Fruit fly (Drosophila melanogaster) whole organism, embryonic: ENCODE results near the gene NimC2.
A peak's percentile ranks its signal among the peaks of the same experiment; 100 is the strongest.

ENCODE experiments used
- Adf1 ChIP-seq: fragments of 200-800 bp; sonication (Bioruptor generic); IDR thresholded peaks from 2 replicates; pipeline ENCODE4 v1.3.6; 2022; ENCODE audit warnings: missing biosample characterization, missing genetic modification characterization
- Atf3 ChIP-seq: fragments of 200-800 bp; sonication (Bioruptor generic); optimal IDR thresholded peaks from 3 replicates; lab custom pipeline; 2016; ENCODE audit warnings: missing biosample characterization, missing genetic modification characterization
- CG1024 ChIP-seq: fragments of 200-800 bp; sonication (Bioruptor generic); IDR thresholded peaks from 2 replicates; pipeline ENCODE4 v1.3.6; 2022; ENCODE audit warnings: missing biosample characterization, missing genetic modification characterization
- CG10462 ChIP-seq: fragments of 200-800 bp; sonication (Bioruptor generic); optimal IDR thresholded peaks from 2 replicates; lab custom pipeline; 2016; ENCODE audit warnings: missing biosample characterization, missing genetic modification characterization
- CG10543 ChIP-seq: fragments of 200-800 bp; sonication (Bioruptor generic); optimal IDR thresholded peaks from 3 replicates; lab custom pipeline; 2017; ENCODE audit warnings: missing biosample characterization, mild to moderate bottlenecking, missing genetic modification characterization, moderate library complexity
- CG12104 ChIP-seq: fragments of 200-800 bp; sonication (Bioruptor generic); optimal IDR thresholded peaks from 3 replicates; lab custom pipeline; 2016; ENCODE audit warnings: missing biosample characterization, missing genetic modification characterization
- CG13287 ChIP-seq: fragments of 200-800 bp; sonication (Bioruptor generic); IDR thresholded peaks from 2 replicates; pipeline ENCODE4 v1.3.6; 2022; ENCODE audit warnings: missing biosample characterization, missing genetic modification characterization; ENCODE audit not compliant: partially characterized antibody
- CG13424 ChIP-seq: fragments of 200-800 bp; sonication (Bioruptor generic); optimal IDR thresholded peaks from 2 replicates; lab custom pipeline; 2019; ENCODE audit warnings: missing biosample characterization, mild to moderate bottlenecking, missing genetic modification characterization, moderate library complexity
- CG14014 ChIP-seq: fragments of 200-800 bp; sonication (Bioruptor generic); IDR thresholded peaks from 2 replicates; pipeline ENCODE4 v1.3.6; 2022; ENCODE audit warnings: missing biosample characterization, missing genetic modification characterization
- CG15269 ChIP-seq: fragments of 200-800 bp; sonication (Bioruptor generic); optimal IDR thresholded peaks from 2 replicates; lab custom pipeline; 2018; ENCODE audit warnings: missing biosample characterization, mild to moderate bottlenecking, missing genetic modification characterization, moderate library complexity
- CG1602 ChIP-seq: fragments of 200-800 bp; sonication (Bioruptor generic); optimal IDR thresholded peaks from 3 replicates; lab custom pipeline; 2016; ENCODE audit warnings: missing biosample characterization, missing genetic modification characterization
- CG16779 ChIP-seq: fragments of 200-800 bp; sonication (Bioruptor generic); IDR thresholded peaks from 2 replicates; pipeline ENCODE4 v1.3.6; 2022; ENCODE audit warnings: missing biosample characterization, missing genetic modification characterization
- CG18764 ChIP-seq: fragments of 200-800 bp; sonication (Bioruptor generic); optimal IDR thresholded peaks from 3 replicates; lab custom pipeline; 2016; ENCODE audit warnings: missing biosample characterization, missing genetic modification characterization
- CG2129 ChIP-seq: fragments of 200-800 bp; sonication (Bioruptor generic); IDR thresholded peaks from 2 replicates; pipeline ENCODE4 v1.3.6; 2022; ENCODE audit warnings: missing biosample characterization, missing genetic modification characterization; ENCODE audit not compliant: partially characterized antibody
- CG31224 ChIP-seq: fragments of 200-800 bp; sonication (Bioruptor generic); IDR thresholded peaks from 2 replicates; pipeline ENCODE4 v1.3.6; 2022; ENCODE audit warnings: missing biosample characterization, missing genetic modification characterization
- CG3281 ChIP-seq: fragments of 200-800 bp; sonication (Bioruptor generic); optimal IDR thresholded peaks from 3 replicates; lab custom pipeline; 2017; ENCODE audit warnings: missing biosample characterization, mild to moderate bottlenecking, missing genetic modification characterization
- CG34376 ChIP-seq: fragments of 200-800 bp; sonication (Bioruptor generic); optimal IDR thresholded peaks from 2 replicates; lab custom pipeline; 2018; ENCODE audit warnings: missing biosample characterization, mild to moderate bottlenecking, missing genetic modification characterization
- CG34422 ChIP-seq: fragments of 200-800 bp; sonication (Bioruptor generic); IDR thresholded peaks from 3 replicates; pipeline ENCODE4 v1.3.6; 2022; ENCODE audit warnings: missing biosample characterization, missing genetic modification characterization
- CG43689 ChIP-seq: fragments of 200-800 bp; sonication (Bioruptor generic); IDR thresholded peaks from 2 replicates; pipeline ENCODE4 v1.3.6; 2022; ENCODE audit warnings: missing biosample characterization, missing genetic modification characterization
- CG7839 ChIP-seq: fragments of 200-800 bp; sonication (Bioruptor generic); optimal IDR thresholded peaks from 3 replicates; lab custom pipeline; 2018; ENCODE audit warnings: missing biosample characterization, mild to moderate bottlenecking, missing genetic modification characterization, moderate library complexity
- CG8089 ChIP-seq: fragments of 200-800 bp; sonication (Bioruptor generic); optimal IDR thresholded peaks from 3 replicates; lab custom pipeline; 2016; ENCODE audit warnings: missing biosample characterization, missing genetic modification characterization
- CG8478 ChIP-seq: fragments of >200 bp; optimal IDR thresholded peaks from 2 replicates; lab custom pipeline; 2018
- Deaf1 ChIP-seq: fragments of 200-800 bp; optimal IDR thresholded peaks from 3 replicates; lab custom pipeline; 2019; ENCODE audit warnings: missing biosample characterization, mild to moderate bottlenecking, missing genetic modification characterization, moderate library complexity
- Dip2 ChIP-seq: fragments of 200-800 bp; sonication (Bioruptor generic); IDR thresholded peaks from 2 replicates; pipeline ENCODE4 v1.3.6; 2022; ENCODE audit warnings: missing biosample characterization, missing genetic modification characterization
- Ets97D ChIP-seq: fragments of 200-800 bp; sonication (Bioruptor generic); optimal IDR thresholded peaks from 3 replicates; lab custom pipeline; 2016; ENCODE audit warnings: missing biosample characterization, missing genetic modification characterization
- Hr78 ChIP-seq, 2 experiments: fragments of 200-800 bp in 1 of 2; fragments of >200 bp in 1 of 2; sonication (Bioruptor generic) in 1 of 2; optimal IDR thresholded peaks; 2 replicates each; lab custom pipeline; 2017 to 2019; ENCODE audit warnings: missing biosample characterization in 2 of 2, missing genetic modification characterization in 2 of 2, mild to moderate bottlenecking in 1 of 2, moderate library complexity in 1 of 2
- Mad ChIP-seq: fragments of 200-800 bp; sonication (Bioruptor generic); optimal IDR thresholded peaks from 2 replicates; lab custom pipeline; 2016; ENCODE audit warnings: missing biosample characterization, missing genetic modification characterization
- NC2α ChIP-seq: fragments of 200-800 bp; sonication (Bioruptor generic); optimal IDR thresholded peaks from 2 replicates; lab custom pipeline; 2016; ENCODE audit warnings: missing biosample characterization, missing genetic modification characterization
- Nf-YC ChIP-seq: fragments of 200-800 bp; optimal IDR thresholded peaks from 3 replicates; lab custom pipeline; 2019; ENCODE audit warnings: missing biosample characterization, mild to moderate bottlenecking, missing genetic modification characterization, moderate library complexity
- NfI ChIP-seq: fragments of 200-800 bp; sonication (Bioruptor generic); optimal IDR thresholded peaks from 3 replicates; lab custom pipeline; 2018; ENCODE audit warnings: missing biosample characterization, mild to moderate bottlenecking, missing genetic modification characterization, moderate library complexity
- Xrp1 ChIP-seq: fragments of 200-800 bp; sonication (Bioruptor generic); IDR thresholded peaks from 2 replicates; pipeline ENCODE4 v1.3.6; 2022; ENCODE audit warnings: missing biosample characterization, missing genetic modification characterization
- ac ChIP-seq: fragments of 200-800 bp; sonication (Bioruptor generic); optimal IDR thresholded peaks from 3 replicates; lab custom pipeline; 2017; ENCODE audit warnings: missing biosample characterization, mild to moderate bottlenecking, missing genetic modification characterization
- al ChIP-seq: fragments of 200-800 bp; sonication (Bioruptor generic); IDR thresholded peaks from 2 replicates; pipeline ENCODE4 v1.3.6; 2022; ENCODE audit warnings: missing biosample characterization, missing genetic modification characterization
- btn ChIP-seq: fragments of 200-800 bp; sonication (Bioruptor generic); optimal IDR thresholded peaks from 2 replicates; lab custom pipeline; 2016; ENCODE audit warnings: missing biosample characterization, missing genetic modification characterization
- chinmo ChIP-seq: fragments of 200-800 bp; sonication (Bioruptor generic); IDR thresholded peaks from 4 replicates; pipeline ENCODE4 v1.3.6; 2022; ENCODE audit warnings: missing biosample characterization, missing genetic modification characterization; ENCODE audit not compliant: partially characterized antibody
- emc ChIP-seq: fragments of 200-800 bp; sonication (Bioruptor generic); optimal IDR thresholded peaks from 2 replicates; lab custom pipeline; 2016; ENCODE audit warnings: missing biosample characterization, missing genetic modification characterization
- fu2 ChIP-seq: fragments of 200-800 bp; sonication (Bioruptor generic); optimal IDR thresholded peaks from 2 replicates; lab custom pipeline; 2016; ENCODE audit warnings: missing biosample characterization, missing genetic modification characterization
- grau ChIP-seq: fragments of 200-800 bp; optimal IDR thresholded peaks from 3 replicates; lab custom pipeline; 2019; ENCODE audit warnings: missing biosample characterization, mild to moderate bottlenecking, missing genetic modification characterization, moderate library complexity
- h ChIP-seq: fragments of >200 bp; optimal IDR thresholded peaks from 2 replicates; lab custom pipeline; 2017
- insv ChIP-seq, 2 experiments: fragments of 200-800 bp; sonication (Bioruptor generic); optimal IDR thresholded peaks; 3 replicates each; lab custom pipeline; 2016 to 2018; ENCODE audit warnings: missing biosample characterization in 2 of 2, missing genetic modification characterization in 2 of 2
- jumu ChIP-seq: fragments of 200-800 bp; sonication (Bioruptor generic); optimal IDR thresholded peaks from 3 replicates; lab custom pipeline; 2016; ENCODE audit warnings: missing biosample characterization, missing genetic modification characterization
- ken ChIP-seq: fragments of 200-800 bp; sonication (Bioruptor generic); IDR thresholded peaks from 3 replicates; pipeline ENCODE4 v1.3.6; 2022; ENCODE audit warnings: missing biosample characterization, missing genetic modification characterization
- lbe ChIP-seq: fragments of 200-800 bp; sonication (Bioruptor generic); optimal IDR thresholded peaks from 2 replicates; lab custom pipeline; 2016; ENCODE audit warnings: missing biosample characterization, mild to moderate bottlenecking, missing genetic modification characterization
- mirr ChIP-seq: fragments of 200-800 bp; sonication (Bioruptor generic); optimal IDR thresholded peaks from 3 replicates; lab custom pipeline; 2018; ENCODE audit warnings: missing biosample characterization, mild to moderate bottlenecking, missing genetic modification characterization
- odd ChIP-seq: fragments of 200-800 bp; sonication (Bioruptor generic); optimal IDR thresholded peaks from 2 replicates; lab custom pipeline; 2017; ENCODE audit warnings: missing biosample characterization, mild to moderate bottlenecking, missing genetic modification characterization
- peb ChIP-seq: fragments of 200-800 bp; sonication (Bioruptor generic); IDR thresholded peaks from 2 replicates; pipeline ENCODE4 v1.3.6; 2022; ENCODE audit warnings: missing biosample characterization, missing genetic modification characterization
- sd ChIP-seq: fragments of 200-800 bp; sonication (Bioruptor generic); optimal IDR thresholded peaks from 3 replicates; lab custom pipeline; 2018; ENCODE audit warnings: missing biosample characterization, mild to moderate bottlenecking, missing genetic modification characterization, moderate library complexity
- shn ChIP-seq: fragments of 200-800 bp; sonication (Bioruptor generic); optimal IDR thresholded peaks from 3 replicates; lab custom pipeline; 2016; ENCODE audit warnings: missing biosample characterization, missing genetic modification characterization
- tx ChIP-seq: fragments of 200-800 bp; sonication (Bioruptor generic); optimal IDR thresholded peaks from 2 replicates; lab custom pipeline; 2016; ENCODE audit warnings: missing biosample characterization, missing genetic modification characterization
- vfl ChIP-seq: fragments of 200-800 bp; sonication (Bioruptor generic); optimal IDR thresholded peaks from 2 replicates; lab custom pipeline; 2016; ENCODE audit warnings: missing biosample characterization, missing genetic modification characterization
- wdn ChIP-seq: fragments of 200-800 bp; sonication (Bioruptor generic); IDR thresholded peaks from 2 replicates; pipeline ENCODE4 v1.3.6; 2022; ENCODE audit warnings: missing biosample characterization, missing genetic modification characterization

Gene NimC2

dm6 chr2L:14020875-14021643 is 41.1 kb downstream of the NimC2 start (continued):
- peak; percentile 35 for TF ChIP-seq CG1602 (GFP tag; lab: Kevin White, UChicago)
- TF ChIP-seq CG43689 (GFP tag; lab: Robert Waterston, UW): 0 out of 2 replicates have a peak, but pooled peaks have one; percentile 24
- no peak for TF ChIP-seq mirr (GFP tag; lab: Kevin White, UChicago)
- no peak for TF ChIP-seq ac
- peak; percentile 57 for TF ChIP-seq odd (GFP tag; lab: Kevin White, UChicago)
- peak; percentile 15 for TF ChIP-seq Nf-YC
- no peak for TF ChIP-seq h
- TF ChIP-seq CG31224 (GFP tag; lab: Robert Waterston, UW): no peak
- no peak for TF ChIP-seq emc (GFP tag; lab: Kevin White, UChicago)
- TF ChIP-seq CG10462 (GFP tag; lab: Kevin White, UChicago): no peak
- peak; percentile 79 for TF ChIP-seq grau (tag; lab: Kevin White, UChicago)
- peak; percentile 4 for TF ChIP-seq NC2α
- TF ChIP-seq peb (GFP tag; lab: Robert Waterston, UW): peak; percentile 60
- peak; percentile 39; the same call in 1 of the 3 replicates for TF ChIP-seq ken (GFP tag; lab: Robert Waterston, UW)
- TF ChIP-seq CG16779 (GFP tag; lab: Robert Waterston, UW): no peak
- peak; percentile 64 for TF ChIP-seq CG34422
- TF ChIP-seq CG10543 (GFP tag; lab: Kevin White, UChicago): no peak
- no peak for TF ChIP-seq Hr78 (GFP tag; optimal IDR thresholded peaks at IDR 0.05; lab: Kevin White, UChicago)
- TF ChIP-seq CG12104 (GFP tag; lab: Kevin White, UChicago): peak; percentile 68
- peak; percentile 82 for TF ChIP-seq Xrp1 (GFP tag; lab: Robert Waterston, UW)
- TF ChIP-seq CG15269 (tag; lab: Kevin White, UChicago): peak; percentile 69
- peak; percentile 83 for TF ChIP-seq CG7839 (tag; lab: Kevin White, UChicago)
- TF ChIP-seq CG1024 (GFP tag; lab: Robert Waterston, UW): no peak
- no peak for TF ChIP-seq Adf1 (GFP tag; lab: Robert Waterston, UW)
- peak; percentile 74 for TF ChIP-seq CG13424 (tag; lab: Kevin White, UChicago)
- no peak for TF ChIP-seq CG2129 (GFP tag; lab: Robert Waterston, UW)
- TF ChIP-seq Mad (GFP tag; lab: Kevin White, UChicago): peak; percentile 24
- TF ChIP-seq CG8089 (GFP tag; lab: Kevin White, UChicago): peak; percentile 46
- TF ChIP-seq CG8478 (lab: Kevin White, UChicago): no peak
- peak; percentile 7 for TF ChIP-seq Atf3
- no peak for TF ChIP-seq sd
- TF ChIP-seq tx (GFP tag; lab: Kevin White, UChicago): no peak
- no peak for TF ChIP-seq btn (GFP tag; lab: Kevin White, UChicago)
- peak; percentile 9 for TF ChIP-seq shn (GFP tag; lab: Kevin White, UChicago)
- TF ChIP-seq CG34376: no peak
- peak; percentile 1 for TF ChIP-seq jumu (GFP tag; lab: Kevin White, UChicago)
- no peak for TF ChIP-seq vfl (GFP tag; lab: Kevin White, UChicago)
- TF ChIP-seq al: 0 out of 2 replicates have a peak, but pooled peaks have one; percentile 3
- no peak for TF ChIP-seq CG14014 (GFP tag; lab: Robert Waterston, UW)
- no peak for TF ChIP-seq Dip2 (GFP tag; lab: Robert Waterston, UW)
- peak; percentile 62 for TF ChIP-seq NfI (GFP tag; lab: Kevin White, UChicago)
- no peak for TF ChIP-seq wdn (GFP tag; lab: Robert Waterston, UW)
- no peak for TF ChIP-seq chinmo
- no peak for TF ChIP-seq CG13287 (GFP tag; lab: Robert Waterston, UW)
- TF ChIP-seq lbe (GFP tag; lab: Kevin White, UChicago): no peak
- peak; percentile 33 for TF ChIP-seq fu2 (GFP tag; lab: Kevin White, UChicago)
- TF ChIP-seq Ets97D: peak; percentile 2
- TF ChIP-seq CG18764 (GFP tag; lab: Kevin White, UChicago): no peak
- TF ChIP-seq insv (GFP tag; optimal IDR thresholded peaks at IDR 0.05; lab: Kevin White, UChicago): no peak
- peak; percentile 76 for TF ChIP-seq Deaf1 (tag; lab: Kevin White, UChicago)
- TF ChIP-seq CG3281 (GFP tag; lab: Kevin White, UChicago): peak; percentile 11
